Fruit fly (Drosophila melanogaster): Measurements from ENCODE around the gene NP15.6.

DNA sequence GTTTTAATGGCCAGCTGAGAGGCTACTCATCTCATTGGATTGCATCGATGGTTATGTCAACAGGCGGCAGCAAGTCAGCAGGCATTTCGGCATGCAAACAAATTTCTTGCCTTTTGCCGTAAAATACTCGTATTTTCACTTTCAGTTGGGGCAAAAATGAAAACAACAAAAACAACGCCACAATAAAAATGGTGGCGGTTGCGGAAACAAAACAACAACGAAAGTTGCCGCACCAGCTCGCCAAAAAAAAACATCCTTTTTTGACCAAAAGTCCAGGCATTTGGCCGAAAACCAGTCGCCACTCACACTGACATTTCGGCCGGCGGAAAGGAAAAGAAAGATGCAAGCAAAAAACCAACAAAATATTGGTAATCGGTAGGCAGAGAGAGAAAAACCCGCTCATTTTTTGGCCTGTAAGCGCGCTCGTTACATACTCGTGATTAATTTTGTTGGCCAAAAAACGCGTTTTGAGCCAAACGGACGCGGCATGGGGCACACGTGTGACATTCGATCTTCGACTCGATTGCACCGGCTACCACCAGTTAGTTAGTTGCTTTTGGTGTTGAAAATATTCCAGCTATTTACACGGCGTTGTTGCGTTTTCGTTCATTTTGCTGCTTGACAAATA, 37.0 kb downstream of the NP15.6 start:
- TF ChIP-seq CG9437 (GFP tag; optimal IDR thresholded peaks at IDR 0.05) (no peak), kni (GFP tag; optimal IDR thresholded peaks at IDR 0.05) (no peak), CG12391 (tag; optimal IDR thresholded peaks at IDR 0.05) (no peak), insv (GFP tag; optimal IDR thresholded peaks at IDR 0.05) (no peak)

Measured in whole organism, embryonic.